Worm (Caenorhabditis elegans) whole organism, early embryonic: ENCODE measurements around the gene ZK262.19.

Experiments used
- aly-1 ChIP-seq: sonication (generic microtip); optimal IDR thresholded peaks from 2 replicates; lab custom pipeline; 2016; ENCODE audit warnings: missing genetic modification characterization, missing compliant biosample characterization
- ama-1 ChIP-seq: fragments of 150-350 bp; optimal IDR thresholded peaks from 2 replicates; lab custom pipeline; 2014
- ets-7 ChIP-seq: sonication (generic microtip); optimal IDR thresholded peaks from 2 replicates; lab custom pipeline; 2016; ENCODE audit warnings: missing genotype, missing genetic modification characterization, missing compliant biosample characterization
- flt-1 ChIP-seq: fragments of 200-800 bp; sonication (Bioruptor generic); IDR thresholded peaks from 2 replicates; pipeline ENCODE4 v1.3.6; 2022; ENCODE audit warnings: missing genetic modification characterization, missing compliant biosample characterization
- hmbx-1 ChIP-seq: sonication (generic microtip); optimal IDR thresholded peaks from 2 replicates; lab custom pipeline; 2016; ENCODE audit warnings: mild to moderate bottlenecking, missing genetic modification characterization, missing compliant biosample characterization

ce11 chrV:18425544-18425943 is at the start of gene ZK262.19:
- TF ChIP-seq ama-1 (lab: Kevin White, UChicago), result no peak
- no peak for TF ChIP-seq flt-1
- no peak for TF ChIP-seq ets-7 (tag; lab: Kevin White, UChicago)
- TF ChIP-seq aly-1 (tag; lab: Kevin White, UChicago), result no peak
- no peak for TF ChIP-seq hmbx-1 (tag; lab: Kevin White, UChicago)
